Worm (Caenorhabditis elegans): ENCODE measurements around the gene T21B6.3.

T21B6.3 gene

ce11 chrX:10913981-10914380, 34.8 kb downstream of the T21B6.3 start, which contains the start of gene F47B10.9:
Gene F47B10.9, minus strand, starts transcription at chrX:10914081.
- no peak for TF ChIP-seq fos-1 (tag; optimal IDR thresholded peaks at IDR 0.05)
- TF ChIP-seq mab-5 (tag; optimal IDR thresholded peaks at IDR 0.05), result no peak
- TF ChIP-seq lin-11 (tag; optimal IDR thresholded peaks at IDR 0.05), result no peak
- no peak for TF ChIP-seq ztf-1 (GFP tag; conservative IDR thresholded peaks at IDR 0.05)
- TF ChIP-seq lsy-2 (tag; optimal IDR thresholded peaks at IDR 0.05), result no peak
- no peak for TF ChIP-seq nhr-23 (tag; optimal IDR thresholded peaks at IDR 0.05)
- no peak for TF ChIP-seq blmp-1 (tag; optimal IDR thresholded peaks at IDR 0.05; ENCODE audit: insufficient read depth)
- no peak for TF ChIP-seq skn-1 (tag; optimal IDR thresholded peaks at IDR 0.05)
- TF ChIP-seq R02D3.7 (tag; optimal IDR thresholded peaks at IDR 0.05), result no peak
- no peak for TF ChIP-seq aly-2 (tag; optimal IDR thresholded peaks at IDR 0.05)
- no peak for TF ChIP-seq nhr-129 (tag; optimal IDR thresholded peaks at IDR 0.05)
- no peak for TF ChIP-seq ZK546.5 (tag; optimal IDR thresholded peaks at IDR 0.05)
- no peak for TF ChIP-seq zag-1 (tag; optimal IDR thresholded peaks at IDR 0.05)
- no peak for TF ChIP-seq nhr-237 (tag; optimal IDR thresholded peaks at IDR 0.05)
- no peak for TF ChIP-seq peb-1 (tag; optimal IDR thresholded peaks at IDR 0.05)

ce11 chrX:10910716-10911115, 38.0 kb downstream of the T21B6.3 start, which contains the start of gene F47B10.8:
Gene F47B10.8, minus strand, starts transcription at chrX:10910816.
- TF ChIP-seq ceh-16 (tag; optimal IDR thresholded peaks at IDR 0.05) (no peak), peb-1 (tag; optimal IDR thresholded peaks at IDR 0.05) (no peak), sma-9 (GFP tag; optimal IDR thresholded peaks at IDR 0.05) (peak; percentile 2), sma-9 (tag; optimal IDR thresholded peaks at IDR 0.05) (no peak), nhr-77 (tag; optimal IDR thresholded peaks at IDR 0.05) (no peak)

ce11 chrX:10909661-10910060, 39.1 kb downstream of the T21B6.3 start:
- no peak for TF ChIP-seq R02D3.7 (tag; optimal IDR thresholded peaks at IDR 0.05)
- no peak for TF ChIP-seq elt-3 (tag; optimal IDR thresholded peaks at IDR 0.05)
- peak in 1 of 2 experiments; percentile 35 for TF ChIP-seq lsy-2 (tag; optimal IDR thresholded peaks at IDR 0.05)
- TF ChIP-seq F13H6.1 (tag; optimal IDR thresholded peaks at IDR 0.05), result peak; percentile 34
- TF ChIP-seq sma-9 (GFP tag; optimal IDR thresholded peaks at IDR 0.05), result peak; percentile 13
- TF ChIP-seq sma-9 (tag; optimal IDR thresholded peaks at IDR 0.05), result no peak
- TF ChIP-seq Y55F3AM.14 (GFP tag; optimal IDR thresholded peaks at IDR 0.05), result no peak
- no peak for TF ChIP-seq ztf-4 (tag; optimal IDR thresholded peaks at IDR 0.05)
- TF ChIP-seq nhr-129 (tag; optimal IDR thresholded peaks at IDR 0.05), result peak; percentile 68

- TF ChIP-seq mab-5 (tag; optimal IDR thresholded peaks at IDR 0.05) (peak; percentile 19), peb-1 (tag; optimal IDR thresholded peaks at IDR 0.05) (no peak), sem-4 (tag; optimal IDR thresholded peaks at IDR 0.05) (no peak), elt-3 (tag; optimal IDR thresholded peaks at IDR 0.05) (no peak), sma-9 (GFP tag; optimal IDR thresholded peaks at IDR 0.05) (no peak), sma-9 (tag; optimal IDR thresholded peaks at IDR 0.05) (no peak)
Measured at ce11 chrX:10907418-10907817, 41.3 kb downstream of the T21B6.3 start.

- no peak for TF ChIP-seq mbf-1 (tag; optimal IDR thresholded peaks at IDR 0.05)
- no peak for TF ChIP-seq lin-11 (tag; optimal IDR thresholded peaks at IDR 0.05)
- TF ChIP-seq snpc-4 (tag; optimal IDR thresholded peaks at IDR 0.05), result no peak
- no peak for TF ChIP-seq aly-2 (tag; optimal IDR thresholded peaks at IDR 0.05)
- no peak for TF ChIP-seq nhr-77 (tag; optimal IDR thresholded peaks at IDR 0.05)
- no peak for TF ChIP-seq crh-2 (tag; optimal IDR thresholded peaks at IDR 0.05)
- no peak for TF ChIP-seq ama-1 (optimal IDR thresholded peaks at IDR 0.05)
- no peak for TF ChIP-seq gmeb-1 (tag; optimal IDR thresholded peaks at IDR 0.05)
- peak; percentile 35 for TF ChIP-seq sma-9 (GFP tag; optimal IDR thresholded peaks at IDR 0.05)
- TF ChIP-seq sma-9 (tag; optimal IDR thresholded peaks at IDR 0.05), result no peak
- no peak for TF ChIP-seq mab-5 (tag; optimal IDR thresholded peaks at IDR 0.05)
- TF ChIP-seq ztf-1 (GFP tag; conservative IDR thresholded peaks at IDR 0.05), result no peak
- peak; percentile 66 for TF ChIP-seq fos-1 (tag; optimal IDR thresholded peaks at IDR 0.05)
- TF ChIP-seq egl-27 (tag; optimal IDR thresholded peaks at IDR 0.05), result no peak
Measured at ce11 chrX:10903416-10903815, 45.3 kb downstream of the T21B6.3 start.

ce11 chrX:10902723-10903322, 45.9 kb downstream of the T21B6.3 start, which contains the start of gene acbp-3:
Gene acbp-3, plus strand, starts transcription at chrX:10903272.
- TF ChIP-seq elt-1 (tag; optimal IDR thresholded peaks at IDR 0.05), result no peak
- peak; percentile 25 for TF ChIP-seq fos-1 (tag; optimal IDR thresholded peaks at IDR 0.05)
- no peak for TF ChIP-seq R02D3.7 (tag; optimal IDR thresholded peaks at IDR 0.05)
- peak; percentile 32 for TF ChIP-seq nhr-21 (tag; optimal IDR thresholded peaks at IDR 0.05)
- no peak for TF ChIP-seq lsy-2 (tag; optimal IDR thresholded peaks at IDR 0.05)

Measured in whole organism, L2 larva.